Worm (Caenorhabditis elegans) whole organism, early embryonic: ENCODE results near the gene F54G2.1.

ENCODE experiments used
- B0310.2 ChIP-seq: sonication (generic microtip); optimal IDR thresholded peaks from 2 replicates; lab custom pipeline; 2016; ENCODE audit warnings: mild to moderate bottlenecking, missing genetic modification characterization, missing compliant biosample characterization
- F13C5.2 ChIP-seq: sonication (generic microtip); optimal IDR thresholded peaks from 2 replicates; lab custom pipeline; 2017; ENCODE audit warnings: mild to moderate bottlenecking, missing genetic modification characterization, inconsistent platforms, missing compliant biosample characterization
- aly-1 ChIP-seq: sonication (generic microtip); optimal IDR thresholded peaks from 2 replicates; lab custom pipeline; 2016; ENCODE audit warnings: missing genetic modification characterization, missing compliant biosample characterization
- ama-1 ChIP-seq: fragments of 150-350 bp; optimal IDR thresholded peaks from 2 replicates; lab custom pipeline; 2014
- ceh-13 ChIP-seq: fragments of 200-800 bp; sonication (Bioruptor generic); optimal IDR thresholded peaks from 2 replicates; lab custom pipeline; 2018; ENCODE audit warnings: mild to moderate bottlenecking, missing genetic modification characterization, missing compliant biosample characterization
- ceh-36 ChIP-seq: sonication (generic microtip); optimal IDR thresholded peaks from 2 replicates; lab custom pipeline; 2016; ENCODE audit warnings: missing genetic modification characterization, inconsistent platforms, missing compliant biosample characterization
- ets-7 ChIP-seq: sonication (generic microtip); optimal IDR thresholded peaks from 2 replicates; lab custom pipeline; 2016; ENCODE audit warnings: missing genotype, missing genetic modification characterization, missing compliant biosample characterization
- flt-1 ChIP-seq: fragments of 200-800 bp; sonication (Bioruptor generic); IDR thresholded peaks from 2 replicates; pipeline ENCODE4 v1.3.6; 2022; ENCODE audit warnings: missing genetic modification characterization, missing compliant biosample characterization
- hmbx-1 ChIP-seq: sonication (generic microtip); optimal IDR thresholded peaks from 2 replicates; lab custom pipeline; 2016; ENCODE audit warnings: mild to moderate bottlenecking, missing genetic modification characterization, missing compliant biosample characterization
- hmg-4 ChIP-seq: fragments of 200-800 bp; sonication (Bioruptor generic); optimal IDR thresholded peaks from 2 replicates; lab custom pipeline; 2018; ENCODE audit warnings: mild to moderate bottlenecking, missing genetic modification characterization, missing compliant biosample characterization
- hnd-1 ChIP-seq: sonication (generic microtip); optimal IDR thresholded peaks from 2 replicates; lab custom pipeline; 2016; ENCODE audit warnings: missing genetic modification characterization, missing compliant biosample characterization
- pes-1 ChIP-seq: fragments of 200-800 bp; sonication (Bioruptor generic); IDR thresholded peaks from 2 replicates; pipeline ENCODE4 v1.3.6; 2022; ENCODE audit warnings: missing genetic modification reagents, missing genetic modification characterization, missing compliant biosample characterization
- scrt-1 ChIP-seq: fragments of 200-800 bp; sonication (Bioruptor generic); IDR thresholded peaks from 2 replicates; pipeline ENCODE4 v1.3.6; 2022; ENCODE audit warnings: missing genetic modification characterization, missing compliant biosample characterization
- sea-1 ChIP-seq: fragments of 200-800 bp; sonication (Bioruptor generic); conservative IDR thresholded peaks from 2 replicates; pipeline ENCODE4 v1.3.6; 2022; ENCODE audit warnings: missing genetic modification characterization, missing compliant biosample characterization
- tbx-11 ChIP-seq: fragments of 200-800 bp; sonication (Bioruptor generic); IDR thresholded peaks from 2 replicates; pipeline ENCODE4 v1.3.6; 2022; ENCODE audit warnings: missing genetic modification characterization, missing compliant biosample characterization
- tbx-37 ChIP-seq: fragments of 200-800 bp; sonication (Bioruptor generic); conservative IDR thresholded peaks from 2 replicates; pipeline ENCODE4 v1.3.6; 2022; ENCODE audit warnings: missing genetic modification reagents, missing genetic modification characterization, missing compliant biosample characterization
- tra-4 ChIP-seq: sonication (generic microtip); optimal IDR thresholded peaks from 2 replicates; lab custom pipeline; 2017; ENCODE audit warnings: missing genetic modification characterization, missing compliant biosample characterization

The F54G2.1 gene

ce11 chrX:2613077-2613476 is 51.1 kb downstream of the F54G2.1 start:
- TF ChIP-seq ceh-13 (GFP tag; lab: Kevin White, UChicago), result peak; percentile 80
- peak; percentile 52 for TF ChIP-seq tra-4
- TF ChIP-seq ama-1, result no peak
- peak; percentile 69 for TF ChIP-seq F13C5.2
- TF ChIP-seq sea-1 (GFP tag; lab: Robert Waterston, UW), result peak; percentile 90
- TF ChIP-seq ceh-36 (tag; lab: Kevin White, UChicago), result peak; percentile 83
- TF ChIP-seq hnd-1 (tag; lab: Kevin White, UChicago), result peak; percentile 61
- TF ChIP-seq tbx-37, result peak; percentile 89
- peak; percentile 93 for TF ChIP-seq pes-1 (GFP tag; lab: Robert Waterston, UW)
- TF ChIP-seq B0310.2, result peak; percentile 78
- TF ChIP-seq aly-1 (tag; lab: Kevin White, UChicago), result peak; percentile 79
- peak; percentile 8 for TF ChIP-seq ets-7 (tag; lab: Kevin White, UChicago)
- TF ChIP-seq scrt-1 (GFP tag; lab: Robert Waterston, UW), result peak; percentile 92
- peak; percentile 89 for TF ChIP-seq tbx-11
- peak; percentile 88 for TF ChIP-seq flt-1
- peak; percentile 52 for TF ChIP-seq hmbx-1 (tag; lab: Kevin White, UChicago)
- peak; percentile 89 for TF ChIP-seq hmg-4 (GFP tag; lab: Kevin White, UChicago)

- TF ChIP-seq ama-1 (no peak), pes-1 (GFP tag; lab: Robert Waterston, UW) (no peak), hmg-4 (GFP tag; lab: Kevin White, UChicago) (no peak), hmbx-1 (tag; lab: Kevin White, UChicago) (no peak), tra-4 (no peak), flt-1 (no peak), ets-7 (tag; lab: Kevin White, UChicago) (no peak), tbx-37 (no peak), ceh-13 (GFP tag; lab: Kevin White, UChicago) (no peak), B0310.2 (no peak), F13C5.2 (no peak), hnd-1 (tag; lab: Kevin White, UChicago) (no peak), scrt-1 (GFP tag; lab: Robert Waterston, UW) (no peak)
Observed at ce11 chrX:2607522-2608278, 56.5 kb downstream of the F54G2.1 start, which contains the start of gene T03G6.1. Gene T03G6.1 (plus strand): TSS chrX:2608228.

ce11 chrX:2604358-2605016 is 59.7 kb downstream of the F54G2.1 start:
- TF ChIP-seq hmg-4 (GFP tag; lab: Kevin White, UChicago), result no peak
- TF ChIP-seq tbx-37, result no peak
- no peak for TF ChIP-seq tbx-11
- no peak for TF ChIP-seq hmbx-1 (tag; lab: Kevin White, UChicago)
- no peak for TF ChIP-seq F13C5.2
- no peak for TF ChIP-seq ceh-13 (GFP tag; lab: Kevin White, UChicago)
- no peak for TF ChIP-seq ama-1

- TF ChIP-seq F13C5.2, result no peak
- TF ChIP-seq ama-1, result no peak
- TF ChIP-seq ceh-13 (GFP tag; lab: Kevin White, UChicago), result no peak
- TF ChIP-seq ceh-36 (tag; lab: Kevin White, UChicago), result no peak
- no peak for TF ChIP-seq hmbx-1 (tag; lab: Kevin White, UChicago)
- no peak for TF ChIP-seq tbx-11
- TF ChIP-seq tbx-37, result no peak
- no peak for TF ChIP-seq tra-4
- no peak for TF ChIP-seq aly-1 (tag; lab: Kevin White, UChicago)
- no peak for TF ChIP-seq pes-1 (GFP tag; lab: Robert Waterston, UW)
- no peak for TF ChIP-seq hnd-1 (tag; lab: Kevin White, UChicago)
- TF ChIP-seq ets-7 (tag; lab: Kevin White, UChicago), result no peak
- TF ChIP-seq flt-1, result no peak
- TF ChIP-seq sea-1 (GFP tag; lab: Robert Waterston, UW), result no peak
- TF ChIP-seq scrt-1 (GFP tag; lab: Robert Waterston, UW), result no peak
- TF ChIP-seq B0310.2, result no peak
- TF ChIP-seq hmg-4 (GFP tag; lab: Kevin White, UChicago), result no peak
Observed at ce11 chrX:2601025-2601705, 63.0 kb downstream of the F54G2.1 start.

ce11 chrX:2598833-2599279 is 65.3 kb downstream of the F54G2.1 start:
- no peak for TF ChIP-seq pes-1 (GFP tag; lab: Robert Waterston, UW)
- no peak for TF ChIP-seq aly-1 (tag; lab: Kevin White, UChicago)
- no peak for TF ChIP-seq B0310.2
- peak; percentile 45 for TF ChIP-seq F13C5.2
- 0 out of 2 replicates have a peak, but pooled peaks have one; percentile 15 for TF ChIP-seq scrt-1 (GFP tag; lab: Robert Waterston, UW)
- TF ChIP-seq hmg-4 (GFP tag; lab: Kevin White, UChicago), result peak; percentile 52
- TF ChIP-seq flt-1, result no peak
- TF ChIP-seq tra-4, result no peak
- no peak for TF ChIP-seq hnd-1 (tag; lab: Kevin White, UChicago)
- TF ChIP-seq sea-1 (GFP tag; lab: Robert Waterston, UW), result no peak
- TF ChIP-seq ets-7 (tag; lab: Kevin White, UChicago), result no peak
- no peak for TF ChIP-seq tbx-37
- no peak for TF ChIP-seq hmbx-1 (tag; lab: Kevin White, UChicago)
- TF ChIP-seq ama-1, result no peak

ce11 chrX:2596605-2597004 is 67.6 kb downstream of the F54G2.1 start:
- no peak for TF ChIP-seq ets-7 (tag; lab: Kevin White, UChicago)
- TF ChIP-seq B0310.2, result no peak
- TF ChIP-seq scrt-1 (GFP tag; lab: Robert Waterston, UW), result no peak
- no peak for TF ChIP-seq ceh-36 (tag; lab: Kevin White, UChicago)
- no peak for TF ChIP-seq hmbx-1 (tag; lab: Kevin White, UChicago)
- no peak for TF ChIP-seq tra-4

- TF ChIP-seq tbx-37 (no peak), hnd-1 (tag; lab: Kevin White, UChicago) (no peak), F13C5.2 (no peak), tra-4 (no peak), scrt-1 (GFP tag; lab: Robert Waterston, UW) (no peak), flt-1 (no peak), hmbx-1 (tag; lab: Kevin White, UChicago) (no peak), B0310.2 (no peak), ceh-13 (GFP tag; lab: Kevin White, UChicago) (no peak), ceh-36 (tag; lab: Kevin White, UChicago) (no peak), aly-1 (tag; lab: Kevin White, UChicago) (no peak), pes-1 (GFP tag; lab: Robert Waterston, UW) (no peak), hmg-4 (GFP tag; lab: Kevin White, UChicago) (no peak)
Observed at ce11 chrX:2595757-2596059, 68.5 kb downstream of the F54G2.1 start.
